Fruit fly (Drosophila melanogaster) whole organism, prepupa: Measurements from ENCODE around the gene CG31777.

Experiments used
- CG1621 ChIP-seq: fragments of 200-800 bp; sonication (Bioruptor generic); optimal IDR thresholded peaks from 3 replicates; lab custom pipeline; 2018; ENCODE audit warnings: missing biosample characterization, mild to moderate bottlenecking, missing genetic modification characterization
- CG6276 ChIP-seq: fragments of 200-800 bp; sonication (Bioruptor generic); optimal IDR thresholded peaks from 2 replicates; lab custom pipeline; 2017; ENCODE audit warnings: missing biosample characterization, mild to moderate bottlenecking, missing genetic modification characterization
- Hr38 ChIP-seq: sonication (Bioruptor generic); optimal IDR thresholded peaks from 2 replicates; lab custom pipeline; 2016; ENCODE audit warnings: missing biosample characterization, missing genetic modification characterization
- Lpt ChIP-seq: fragments of 200-800 bp; sonication (Bioruptor generic); optimal IDR thresholded peaks from 3 replicates; lab custom pipeline; 2016; ENCODE audit warnings: missing biosample characterization, missing genetic modification characterization
- OdsH ChIP-seq: fragments of 200-800 bp; sonication (Bioruptor generic); optimal IDR thresholded peaks from 3 replicates; lab custom pipeline; 2016; ENCODE audit warnings: missing biosample characterization, missing genetic modification characterization
- Sox14 ChIP-seq: fragments of 200-800 bp; sonication (Bioruptor generic); optimal IDR thresholded peaks from 3 replicates; lab custom pipeline; 2016; ENCODE audit warnings: missing biosample characterization, missing genetic modification characterization
- fd59A ChIP-seq: fragments of 200-800 bp; sonication (Bioruptor generic); optimal IDR thresholded peaks from 2 replicates; lab custom pipeline; 2017; ENCODE audit warnings: missing biosample characterization, mild to moderate bottlenecking, missing genetic modification characterization, missing genetic modification reagents
- lz ChIP-seq: fragments of 200-800 bp; sonication (Bioruptor generic); optimal IDR thresholded peaks from 3 replicates; lab custom pipeline; 2016; ENCODE audit warnings: missing biosample characterization, missing genetic modification characterization

dm6 chr2L:3700374-3700773, 6.5 kb downstream of the CG31777 start, which contains the start of gene Sfp24C1:
- no peak for TF ChIP-seq Hr38
- no peak for TF ChIP-seq fd59A (GFP tag; lab: Kevin White, UChicago)
- TF ChIP-seq Lpt = no peak
- no peak for TF ChIP-seq CG6276 (GFP tag; lab: Kevin White, UChicago)
- no peak for TF ChIP-seq CG1621 (tag; lab: Kevin White, UChicago)
- no peak for TF ChIP-seq OdsH
- TF ChIP-seq Sox14 = no peak
- TF ChIP-seq lz (GFP tag; lab: Kevin White, UChicago) = no peak
